Worm (Caenorhabditis elegans) whole organism, late embryonic: Measurements from ENCODE around the gene C50H2.5.

Experiments used
- ahr-1 ChIP-seq: sonication (generic microtip); optimal IDR thresholded peaks from 2 replicates; lab custom pipeline; 2016; ENCODE audit warnings: missing genetic modification characterization, missing compliant biosample characterization
- ceh-9 ChIP-seq: sonication (generic microtip); optimal IDR thresholded peaks from 2 replicates; lab custom pipeline; 2016; ENCODE audit warnings: mild to moderate bottlenecking, missing genetic modification characterization, inconsistent platforms, missing compliant biosample characterization
- elt-2 ChIP-seq: sonication (generic microtip); optimal IDR thresholded peaks from 2 replicates; lab custom pipeline; 2016; ENCODE audit warnings: missing genetic modification reagents, missing genetic modification characterization, missing compliant biosample characterization
- gmeb-2 ChIP-seq: sonication (generic microtip); optimal IDR thresholded peaks from 2 replicates; lab custom pipeline; 2016; ENCODE audit warnings: missing genetic modification characterization, inconsistent platforms, missing compliant biosample characterization
- lin-11 ChIP-seq: fragments of 200-800 bp; sonication (Bioruptor generic); optimal IDR thresholded peaks from 2 replicates; lab custom pipeline; 2018; ENCODE audit warnings: mild to moderate bottlenecking, missing genetic modification characterization, missing compliant biosample characterization
- pqm-1 ChIP-seq: sonication (generic microtip); optimal IDR thresholded peaks from 2 replicates; lab custom pipeline; 2016; ENCODE audit warnings: missing genetic modification characterization, missing compliant biosample characterization

DNA sequence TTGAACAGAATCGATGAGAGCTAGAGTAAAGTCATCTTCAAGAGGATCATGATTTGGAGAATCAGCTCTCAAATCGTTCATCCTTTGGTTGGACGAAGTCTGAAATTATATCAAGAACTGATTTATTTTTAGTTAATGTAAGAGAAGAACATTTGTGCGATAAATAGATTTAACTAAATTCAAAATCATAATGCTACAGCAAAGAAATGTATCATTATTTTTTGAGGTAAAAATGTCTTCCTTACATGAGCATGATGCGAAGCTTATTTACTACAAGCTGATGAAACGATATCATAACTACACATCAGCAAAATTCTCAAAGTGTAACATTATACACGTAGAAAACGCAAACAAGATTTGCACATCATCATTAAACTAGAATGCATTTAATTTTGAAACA, 43.9 kb downstream of the C50H2.5 start, which contains the start of gene madf-4:
- TF ChIP-seq ahr-1 (tag; lab: Kevin White, UChicago) (no peak), lin-11 (tag; lab: Kevin White, UChicago) (no peak), elt-2 (tag; lab: Kevin White, UChicago) (no peak), gmeb-2 (tag; lab: Kevin White, UChicago) (no peak), pqm-1 (tag; lab: Kevin White, UChicago) (no peak), ceh-9 (no peak)
